Worm (Caenorhabditis elegans): ENCODE results near the gene Y5H2A.1.

The Y5H2A.1 gene

DNA sequence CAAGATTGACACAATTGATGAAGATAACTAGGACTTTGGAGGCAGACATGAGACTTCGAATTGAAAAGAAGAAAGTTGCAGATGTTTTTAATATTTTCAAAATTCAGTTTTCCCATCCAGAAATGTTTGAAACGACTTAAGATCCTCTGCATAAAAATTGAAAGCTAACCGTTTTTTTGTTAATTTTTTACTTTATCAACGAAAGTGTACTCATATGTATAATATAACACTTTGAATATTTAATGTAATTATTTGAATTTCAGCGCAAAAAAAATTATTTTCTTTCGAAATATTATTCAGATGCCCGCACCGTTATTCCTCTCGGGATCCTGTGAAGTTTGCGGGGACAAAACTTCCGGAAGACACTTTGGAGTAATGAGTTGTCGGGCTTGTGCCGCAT is 44.7 kb downstream of the Y5H2A.1 start, which contains the start of gene nhr-18:
Gene nhr-18 (plus strand): TSS at position 301 of the 400 bp plus-strand sequence.
- TF ChIP-seq peb-1 (tag; optimal IDR thresholded peaks at IDR 0.05) (no peak), elt-1 (tag; optimal IDR thresholded peaks at IDR 0.05) (no peak), nhr-6 (tag; optimal IDR thresholded peaks at IDR 0.05) (no peak), ama-1 (optimal IDR thresholded peaks at IDR 0.05) (no peak), nhr-25 (tag; optimal IDR thresholded peaks at IDR 0.05) (no peak), unc-55 (GFP tag; optimal IDR thresholded peaks at IDR 0.05) (no peak), gmeb-1 (tag; optimal IDR thresholded peaks at IDR 0.05) (no peak), sem-4 (tag; optimal IDR thresholded peaks at IDR 0.05) (no peak), nhr-12 (tag; optimal IDR thresholded peaks at IDR 0.05) (no peak), nhr-77 (tag; optimal IDR thresholded peaks at IDR 0.05) (no peak), lin-39 (tag; optimal IDR thresholded peaks at IDR 0.05) (no peak), F13H6.1 (tag; optimal IDR thresholded peaks at IDR 0.05) (no peak), unc-39 (tag; optimal IDR thresholded peaks at IDR 0.05) (no peak), ceh-82 (tag; optimal IDR thresholded peaks at IDR 0.05) (no peak), dmd-4 (tag; optimal IDR thresholded peaks at IDR 0.05) (no peak), ztf-1 (GFP tag; conservative IDR thresholded peaks at IDR 0.05) (no peak), elt-3 (tag; optimal IDR thresholded peaks at IDR 0.05) (no peak), nhr-21 (tag; optimal IDR thresholded peaks at IDR 0.05) (no peak), fos-1 (tag; optimal IDR thresholded peaks at IDR 0.05) (no peak), sma-3 (GFP tag; optimal IDR thresholded peaks at IDR 0.05) (no peak)

DNA sequence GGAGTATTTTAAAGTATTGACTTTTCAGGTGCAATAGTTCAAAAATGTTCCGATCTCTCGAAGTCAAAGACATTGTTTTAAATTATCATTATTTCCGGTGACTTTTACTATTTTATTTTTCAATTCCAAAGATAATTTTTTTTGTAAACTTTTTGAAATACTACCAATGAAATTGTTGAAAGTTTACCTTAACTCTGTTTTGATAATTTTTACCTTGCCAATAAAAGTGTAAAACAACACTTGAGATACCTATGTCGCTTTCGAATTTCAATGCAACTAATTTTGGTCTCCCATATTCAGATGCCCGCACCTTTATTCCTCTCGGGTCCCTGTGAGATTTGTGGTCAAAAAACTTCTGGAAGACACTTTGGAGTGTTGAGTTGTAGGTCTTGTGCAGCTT is 46.5 kb downstream of the Y5H2A.1 start, which contains the start of gene nhr-103:
Gene nhr-103 (plus strand): TSS at position 301 of the 400 bp plus-strand sequence.
- TF ChIP-seq ZK546.5 (tag; optimal IDR thresholded peaks at IDR 0.05) (no peak), ztf-11 (tag; optimal IDR thresholded peaks at IDR 0.05) (no peak), nhr-129 (tag; optimal IDR thresholded peaks at IDR 0.05) (no peak), mbf-1 (tag; optimal IDR thresholded peaks at IDR 0.05) (no peak), zag-1 (tag; optimal IDR thresholded peaks at IDR 0.05) (no peak), unc-55 (GFP tag; optimal IDR thresholded peaks at IDR 0.05) (no peak), lin-11 (tag; optimal IDR thresholded peaks at IDR 0.05) (no peak), nhr-11 (tag; optimal IDR thresholded peaks at IDR 0.05) (no peak), crh-2 (tag; optimal IDR thresholded peaks at IDR 0.05) (no peak), dmd-4 (tag; optimal IDR thresholded peaks at IDR 0.05) (no peak), ztf-1 (GFP tag; conservative IDR thresholded peaks at IDR 0.05) (no peak), ama-1 (optimal IDR thresholded peaks at IDR 0.05) (no peak), lin-39 (tag; optimal IDR thresholded peaks at IDR 0.05) (no peak)

DNA sequence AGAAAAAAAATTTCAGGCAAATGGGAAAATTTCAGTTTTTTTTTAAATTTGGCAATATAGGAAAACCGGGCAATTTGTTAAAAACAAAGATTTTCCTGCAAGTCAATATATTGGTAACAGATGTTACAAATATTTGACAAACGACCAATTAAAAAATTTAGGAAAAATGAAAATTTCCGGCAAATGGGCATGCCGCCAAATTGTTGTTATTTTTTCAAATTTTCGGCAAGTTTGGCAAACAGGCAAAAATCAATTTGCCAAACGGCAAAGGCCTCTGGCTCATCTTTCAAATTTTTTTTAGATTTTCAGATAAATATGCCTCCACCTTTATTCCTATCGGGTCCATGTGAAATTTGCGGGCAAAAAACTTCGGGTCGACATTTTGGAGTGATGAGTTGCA is 49.9 kb downstream of the Y5H2A.1 start, which contains the start of gene nhr-128:
Gene nhr-128 (plus strand): TSS at position 301 of the 400 bp plus-strand sequence.
- no peak for TF ChIP-seq lin-13 (GFP tag; optimal IDR thresholded peaks at IDR 0.05)
- no peak for TF ChIP-seq alr-1 (tag; optimal IDR thresholded peaks at IDR 0.05)

All from whole organism, L2 larva.